Worm (Caenorhabditis elegans): Measurements from ENCODE around the gene W01C9.2.
A peak's percentile ranks its signal among the peaks of the same experiment; 100 is the strongest.

Gene W01C9.2

DNA sequence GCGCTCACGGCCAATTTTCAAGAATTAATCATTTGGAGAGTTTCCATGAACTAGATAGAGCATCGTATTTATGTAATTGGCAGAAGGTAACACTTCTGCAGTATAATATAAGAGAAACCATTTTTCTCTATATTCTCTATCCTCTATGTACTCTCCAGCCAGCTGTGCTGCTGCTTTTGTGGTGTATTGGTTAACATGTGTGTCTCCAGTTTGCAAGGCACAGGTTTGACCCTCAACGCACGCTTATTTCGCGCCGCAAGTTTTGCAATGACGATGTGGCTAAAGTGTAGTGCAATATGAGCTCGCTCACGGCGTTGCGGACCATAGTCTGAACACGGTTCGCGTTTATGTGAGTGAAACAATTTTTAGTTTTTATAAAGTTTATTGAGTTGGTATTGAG is 10.8 kb downstream of the W01C9.2 start (continued):
- TF ChIP-seq zfp-2 (tag; optimal IDR thresholded peaks at IDR 0.05) (peak; percentile 63), nhr-77 (tag; optimal IDR thresholded peaks at IDR 0.05) (peak; percentile 13), egl-43 (GFP tag; IDR thresholded peaks at IDR 0.05) (no peak), ama-1 (optimal IDR thresholded peaks at IDR 0.05) (no peak), ceh-28 (tag; optimal IDR thresholded peaks at IDR 0.05) (no peak), Y5F2A.4 (GFP tag; optimal IDR thresholded peaks at IDR 0.05) (peak; percentile 80), lin-13 (GFP tag; optimal IDR thresholded peaks at IDR 0.05) (peak; percentile 71), dpl-1 (GFP tag; optimal IDR thresholded peaks at IDR 0.05) (peak; percentile 41), dve-1 (tag; optimal IDR thresholded peaks at IDR 0.05; ENCODE audit: insufficient read depth) (no peak), T20F7.1 (GFP tag; optimal IDR thresholded peaks at IDR 0.05) (peak; percentile 69), ztf-7 (tag; optimal IDR thresholded peaks at IDR 0.05) (no peak), php-3 (GFP tag; IDR thresholded peaks at IDR 0.05) (no peak; the same call in 1 of the 2 replicates), lsy-2 (tag; optimal IDR thresholded peaks at IDR 0.05) (no peak), D1046.2 (GFP tag; IDR thresholded peaks at IDR 0.05) (no peak), fkh-10 (GFP tag; optimal IDR thresholded peaks at IDR 0.05) (no peak), sdz-12 (GFP tag; optimal IDR thresholded peaks at IDR 0.05) (peak; percentile 61)

ce11 chrII:8551100-8551499 is 14.9 kb downstream of the W01C9.2 start:
- TF ChIP-seq nhr-76 (tag; optimal IDR thresholded peaks at IDR 0.05) (no peak), tra-1 (GFP tag; IDR thresholded peaks at IDR 0.05) (no peak), ces-1 (GFP tag; optimal IDR thresholded peaks at IDR 0.05) (peak; percentile 20), dve-1 (tag; optimal IDR thresholded peaks at IDR 0.05; ENCODE audit: insufficient read depth) (no peak), nhr-48 (tag; optimal IDR thresholded peaks at IDR 0.05) (no peak), hif-1 (tag; optimal IDR thresholded peaks at IDR 0.05) (no peak), lin-1 (GFP tag; IDR thresholded peaks at IDR 0.05) (no peak), fkh-10 (GFP tag; optimal IDR thresholded peaks at IDR 0.05) (peak; percentile 56)

- no peak for TF ChIP-seq Y105C5A.15 (GFP tag; IDR thresholded peaks at IDR 0.05)
- TF ChIP-seq nhr-11 (tag; optimal IDR thresholded peaks at IDR 0.05) = no peak
- no peak for TF ChIP-seq cey-2 (tag; optimal IDR thresholded peaks at IDR 0.05; ENCODE audit: borderline replicate concordance, insufficient read depth)
- no peak for TF ChIP-seq lin-1 (GFP tag; IDR thresholded peaks at IDR 0.05)
- TF ChIP-seq egl-43 (GFP tag; IDR thresholded peaks at IDR 0.05) = no peak
- TF ChIP-seq lin-39 (tag; optimal IDR thresholded peaks at IDR 0.05) = no peak
- TF ChIP-seq mep-1 (tag; optimal IDR thresholded peaks at IDR 0.05) = no peak
- TF ChIP-seq mxl-2 (GFP tag; conservative IDR thresholded peaks at IDR 0.05) = no peak
- no peak for TF ChIP-seq fos-1 (tag; optimal IDR thresholded peaks at IDR 0.05)
- TF ChIP-seq sdz-12 (GFP tag; optimal IDR thresholded peaks at IDR 0.05) = no peak
- no peak for TF ChIP-seq snpc-4 (tag; optimal IDR thresholded peaks at IDR 0.05)
- no peak for TF ChIP-seq unc-130 (GFP tag; optimal IDR thresholded peaks at IDR 0.05)
- no peak for TF ChIP-seq hif-1 (tag; optimal IDR thresholded peaks at IDR 0.05)
These were observed 18.4 kb downstream of the W01C9.2 start for ce11 chrII:8554568-8554967.

DNA sequence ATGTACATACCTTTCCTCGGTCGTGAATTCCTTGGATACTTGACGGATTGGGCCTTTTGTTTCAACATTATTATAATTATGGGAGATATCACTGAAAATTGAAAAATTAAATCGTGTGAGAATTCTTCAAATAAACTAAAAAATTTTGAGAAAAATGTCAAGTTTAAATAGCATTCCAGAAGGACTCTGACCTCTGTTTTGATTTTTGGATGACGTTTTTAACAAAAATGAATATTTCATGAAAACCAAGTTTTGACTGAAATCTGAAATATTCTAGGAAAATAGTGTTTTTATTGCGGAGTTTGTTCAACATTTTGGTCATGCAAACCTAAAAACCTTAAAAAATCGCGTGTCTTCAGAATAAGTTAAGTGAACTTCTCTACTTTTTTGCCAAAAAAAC is 20.0 kb downstream of the W01C9.2 start, which contains the start of gene glb-27:
glb-27 (minus strand) TSS at position 101 of the 400 bp plus-strand sequence.
- no peak for TF ChIP-seq lsy-2 (tag; optimal IDR thresholded peaks at IDR 0.05)
- no peak for TF ChIP-seq hif-1 (tag; optimal IDR thresholded peaks at IDR 0.05)
- no peak for TF ChIP-seq ZK337.2 (GFP tag; IDR thresholded peaks at IDR 0.05)
- TF ChIP-seq fkh-10 (GFP tag; optimal IDR thresholded peaks at IDR 0.05) = no peak
- TF ChIP-seq php-3 (GFP tag; IDR thresholded peaks at IDR 0.05) = no peak
- no peak for TF ChIP-seq nhr-11 (tag; optimal IDR thresholded peaks at IDR 0.05)

DNA sequence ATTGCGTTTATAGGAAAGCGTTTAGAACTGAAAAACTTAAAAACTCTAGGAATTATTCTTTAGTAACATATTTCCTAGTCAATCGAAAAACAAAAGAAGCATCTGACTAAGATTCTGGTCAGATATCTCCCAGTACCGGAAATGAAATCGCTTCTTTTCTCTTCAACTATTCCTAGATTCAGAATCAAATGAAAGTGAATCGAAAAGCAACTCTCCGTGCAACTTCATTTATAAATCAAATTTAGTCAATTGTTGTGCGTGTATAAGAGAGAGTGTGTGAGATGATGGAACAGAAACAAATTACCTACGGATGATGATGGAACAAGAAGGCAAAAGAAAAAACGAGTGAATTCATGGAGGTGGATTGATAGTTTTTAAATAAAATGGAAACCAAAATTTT is 23.0 kb downstream of the W01C9.2 start:
- peak; percentile 82 for TF ChIP-seq ces-1 (GFP tag; optimal IDR thresholded peaks at IDR 0.05)
- TF ChIP-seq fkh-10 (GFP tag; optimal IDR thresholded peaks at IDR 0.05) = peak; percentile 99
- no peak for TF ChIP-seq F26F4.8 (GFP tag; conservative IDR thresholded peaks at IDR 0.05)
- no peak for TF ChIP-seq F49E8.2 (tag; optimal IDR thresholded peaks at IDR 0.05; ENCODE audit: borderline replicate concordance)
- peak; percentile 31 for TF ChIP-seq ama-1 (optimal IDR thresholded peaks at IDR 0.05)
- TF ChIP-seq hif-1 (tag; optimal IDR thresholded peaks at IDR 0.05) = no peak
- TF ChIP-seq lin-39 (tag; optimal IDR thresholded peaks at IDR 0.05) = no peak
- peak in 1 of 2 experiments; percentile 34 for TF ChIP-seq lsy-2 (tag; optimal IDR thresholded peaks at IDR 0.05)
- no peak for TF ChIP-seq snpc-1.2 (GFP tag; IDR thresholded peaks at IDR 0.05)
